Fruit fly (Drosophila melanogaster) whole organism, embryonic: Measurements from ENCODE around the gene CG33654.
A peak's percentile ranks its signal among the peaks of the same experiment; 100 is the strongest.

Experiments
- Adf1 ChIP-seq: fragments of 200-800 bp; sonication (Bioruptor generic); IDR thresholded peaks from 2 replicates; pipeline ENCODE4 v1.3.6; 2022; ENCODE audit warnings: missing biosample characterization, missing genetic modification characterization
- Aef1 ChIP-seq: fragments of 200-800 bp; sonication (Bioruptor generic); IDR thresholded peaks from 3 replicates; pipeline ENCODE4 v1.3.6; 2022; ENCODE audit warnings: missing biosample characterization, missing genetic modification characterization
- Antp ChIP-seq: fragments of 200-800 bp; sonication (Bioruptor generic); optimal IDR thresholded peaks from 3 replicates; lab custom pipeline; 2016; ENCODE audit warnings: missing biosample characterization, missing genetic modification characterization
- Blimp-1 ChIP-seq: fragments of 200-800 bp; sonication (Bioruptor generic); optimal IDR thresholded peaks from 3 replicates; lab custom pipeline; 2018; ENCODE audit warnings: missing biosample characterization, missing genetic modification characterization, mild to moderate bottlenecking, moderate library complexity, missing genetic modification reagents
- BtbVII ChIP-seq: fragments of 200-800 bp; sonication (Bioruptor generic); optimal IDR thresholded peaks from 3 replicates; lab custom pipeline; 2017; ENCODE audit warnings: missing biosample characterization, mild to moderate bottlenecking, missing genetic modification characterization
- CG1024 ChIP-seq: fragments of 200-800 bp; sonication (Bioruptor generic); IDR thresholded peaks from 2 replicates; pipeline ENCODE4 v1.3.6; 2022; ENCODE audit warnings: missing biosample characterization, missing genetic modification characterization
- CG11085 ChIP-seq: fragments of 200-800 bp; sonication (Bioruptor generic); IDR thresholded peaks from 2 replicates; pipeline ENCODE4 v1.3.6; 2022; ENCODE audit warnings: missing biosample characterization, missing genetic modification characterization
- CG11398 ChIP-seq: fragments of 200-800 bp; sonication (Bioruptor generic); optimal IDR thresholded peaks from 2 replicates; lab custom pipeline; 2016; ENCODE audit warnings: missing biosample characterization, missing genetic modification characterization
- CG11560 ChIP-seq: fragments of 200-800 bp; sonication (Bioruptor generic); IDR thresholded peaks from 3 replicates; pipeline ENCODE4 v1.3.6; 2022; ENCODE audit warnings: missing biosample characterization, missing genetic modification characterization
- CG12104 ChIP-seq: fragments of 200-800 bp; sonication (Bioruptor generic); optimal IDR thresholded peaks from 3 replicates; lab custom pipeline; 2016; ENCODE audit warnings: missing biosample characterization, missing genetic modification characterization
- CG12219 ChIP-seq: fragments of 200-800 bp; sonication (Bioruptor generic); optimal IDR thresholded peaks from 3 replicates; lab custom pipeline; 2018; ENCODE audit warnings: missing biosample characterization, mild to moderate bottlenecking, missing genetic modification characterization
- CG13894 ChIP-seq: fragments of 200-800 bp; sonication (Bioruptor generic); optimal IDR thresholded peaks from 3 replicates; lab custom pipeline; 2018; ENCODE audit warnings: missing biosample characterization, mild to moderate bottlenecking, missing genetic modification characterization, moderate library complexity
- CG15011 ChIP-seq: fragments of 200-800 bp; sonication (Bioruptor generic); optimal IDR thresholded peaks from 3 replicates; lab custom pipeline; 2018; ENCODE audit warnings: missing biosample characterization, mild to moderate bottlenecking, missing genetic modification characterization
- CG1792 ChIP-seq: fragments of 200-800 bp; sonication (Bioruptor generic); optimal IDR thresholded peaks from 2 replicates; lab custom pipeline; 2016; ENCODE audit warnings: missing biosample characterization, missing genetic modification characterization
- CG2712 ChIP-seq: fragments of 200-800 bp; optimal IDR thresholded peaks from 3 replicates; lab custom pipeline; 2019; ENCODE audit warnings: missing biosample characterization, mild to moderate bottlenecking, missing genetic modification characterization, moderate library complexity
- CG31388 ChIP-seq: fragments of 200-800 bp; sonication (Bioruptor generic); optimal IDR thresholded peaks from 2 replicates; lab custom pipeline; 2016; ENCODE audit warnings: missing biosample characterization, missing genetic modification characterization
- CG33557 ChIP-seq: fragments of 200-800 bp; sonication (Bioruptor generic); optimal IDR thresholded peaks from 2 replicates; lab custom pipeline; 2019; ENCODE audit warnings: missing biosample characterization, mild to moderate bottlenecking, missing genetic modification characterization, moderate library complexity
- CG3847 ChIP-seq: fragments of 200-800 bp; sonication (Bioruptor generic); IDR thresholded peaks from 2 replicates; pipeline ENCODE4 v1.3.6; 2022; ENCODE audit warnings: missing biosample characterization, missing genetic modification characterization
- CG4707 ChIP-seq: fragments of 200-800 bp; sonication (Bioruptor generic); optimal IDR thresholded peaks from 2 replicates; lab custom pipeline; 2018; ENCODE audit warnings: missing biosample characterization, mild to moderate bottlenecking, missing genetic modification characterization, moderate library complexity
- CG7928 ChIP-seq: fragments of 200-800 bp; sonication (Bioruptor generic); optimal IDR thresholded peaks from 2 replicates; lab custom pipeline; 2017; ENCODE audit warnings: missing biosample characterization, mild to moderate bottlenecking, missing genetic modification characterization
- CG9797 ChIP-seq: fragments of 200-800 bp; sonication (Bioruptor generic); optimal IDR thresholded peaks from 3 replicates; lab custom pipeline; 2018; ENCODE audit warnings: missing biosample characterization, mild to moderate bottlenecking, missing genetic modification characterization
- CG9876 ChIP-seq: fragments of 200-800 bp; sonication (Bioruptor generic); optimal IDR thresholded peaks from 2 replicates; lab custom pipeline; 2016; ENCODE audit warnings: missing biosample characterization, missing genetic modification characterization
- D19B ChIP-seq: fragments of 200-800 bp; sonication (Bioruptor generic); optimal IDR thresholded peaks from 2 replicates; lab custom pipeline; 2017; ENCODE audit warnings: missing biosample characterization, mild to moderate bottlenecking, missing genetic modification characterization
- Doc2 ChIP-seq: fragments of 200-800 bp; sonication (Bioruptor generic); IDR thresholded peaks from 2 replicates; pipeline ENCODE4 v1.3.6; 2022; ENCODE audit warnings: missing biosample characterization, missing genetic modification characterization
- Doc3 ChIP-seq: fragments of 200-800 bp; sonication (Bioruptor generic); IDR thresholded peaks from 3 replicates; pipeline ENCODE4 v1.3.6; 2022; ENCODE audit warnings: missing biosample characterization, missing genetic modification characterization; ENCODE audit not compliant: partially characterized antibody
- Ets97D ChIP-seq: fragments of 200-800 bp; sonication (Bioruptor generic); optimal IDR thresholded peaks from 3 replicates; lab custom pipeline; 2016; ENCODE audit warnings: missing biosample characterization, missing genetic modification characterization
- Fer3 ChIP-seq: fragments of 200-800 bp; sonication (Bioruptor generic); optimal IDR thresholded peaks from 2 replicates; lab custom pipeline; 2018; ENCODE audit warnings: missing biosample characterization, mild to moderate bottlenecking, missing genetic modification characterization, moderate library complexity
- H15 ChIP-seq: fragments of 200-800 bp; sonication (Bioruptor generic); IDR thresholded peaks from 3 replicates; pipeline ENCODE4 v1.3.6; 2022; ENCODE audit warnings: missing biosample characterization, missing genetic modification characterization
- H2.0 ChIP-seq: fragments of 200-800 bp; sonication (Bioruptor generic); IDR thresholded peaks from 2 replicates; pipeline ENCODE4 v1.3.6; 2022; ENCODE audit warnings: missing biosample characterization, missing genetic modification characterization
- MBD-R2 ChIP-seq: fragments of 200-800 bp; sonication (Bioruptor generic); IDR thresholded peaks from 2 replicates; pipeline ENCODE4 v1.3.6; 2022; ENCODE audit warnings: missing biosample characterization, missing genetic modification characterization
- Neu2 ChIP-seq: fragments of 200-800 bp; sonication (Bioruptor generic); optimal IDR thresholded peaks from 3 replicates; lab custom pipeline; 2016; ENCODE audit warnings: missing biosample characterization, missing genetic modification characterization, borderline replicate concordance
- Opbp ChIP-seq: fragments of 200-800 bp; sonication (Bioruptor generic); IDR thresholded peaks from 3 replicates; pipeline ENCODE4 v1.3.6; 2022; ENCODE audit warnings: missing biosample characterization, missing genetic modification characterization; ENCODE audit not compliant: partially characterized antibody
- Optix ChIP-seq: fragments of 200-800 bp; sonication (Bioruptor generic); IDR thresholded peaks from 3 replicates; pipeline ENCODE4 v1.3.6; 2022; ENCODE audit warnings: missing biosample characterization, missing genetic modification characterization
- Sox100B ChIP-seq: fragments of 200-800 bp; sonication (Bioruptor generic); optimal IDR thresholded peaks from 3 replicates; lab custom pipeline; 2018; ENCODE audit warnings: missing biosample characterization, mild to moderate bottlenecking, missing genetic modification characterization
- Taf1 ChIP-seq: fragments of 200-800 bp; sonication (Bioruptor generic); IDR thresholded peaks from 2 replicates; pipeline ENCODE4 v1.3.6; 2022; ENCODE audit warnings: missing biosample characterization, missing genetic modification characterization
- Xbp1 ChIP-seq: fragments of 200-800 bp; sonication (Bioruptor generic); optimal IDR thresholded peaks from 3 replicates; lab custom pipeline; 2016; ENCODE audit warnings: missing biosample characterization, mild to moderate bottlenecking, missing genetic modification characterization
- ab ChIP-seq: fragments of 200-800 bp; sonication (Bioruptor generic); optimal IDR thresholded peaks from 2 replicates; lab custom pipeline; 2016; ENCODE audit warnings: missing biosample characterization, missing genetic modification characterization
- ap ChIP-seq: fragments of 200-800 bp; sonication (Bioruptor generic); IDR thresholded peaks from 2 replicates; pipeline ENCODE4 v1.3.6; 2022; ENCODE audit warnings: missing biosample characterization, missing genetic modification characterization
- bab2 ChIP-seq: fragments of 200-800 bp; sonication (Bioruptor generic); optimal IDR thresholded peaks from 2 replicates; lab custom pipeline; 2016; ENCODE audit warnings: missing biosample characterization, missing genetic modification characterization
- emc ChIP-seq: fragments of 200-800 bp; sonication (Bioruptor generic); optimal IDR thresholded peaks from 2 replicates; lab custom pipeline; 2016; ENCODE audit warnings: missing biosample characterization, missing genetic modification characterization
- ftz-f1 ChIP-seq: fragments of 200-800 bp; sonication (Bioruptor generic); optimal IDR thresholded peaks from 2 replicates; lab custom pipeline; 2016; ENCODE audit warnings: missing biosample characterization, missing genetic modification characterization
- hkb ChIP-seq, 2 experiments: fragments of 200-800 bp in 1 of 2; fragments of >200 bp in 1 of 2; sonication (Bioruptor generic) in 1 of 2; IDR thresholded peaks in 1 of 2; optimal IDR thresholded peaks in 1 of 2; 2 replicates each; pipeline versions ENCODE4 v1.3.6 to Lab custom; 2017 to 2022; ENCODE audit warnings: missing biosample characterization in 1 of 2, missing genetic modification characterization in 1 of 2
- mld ChIP-seq: fragments of 200-800 bp; sonication (Bioruptor generic); IDR thresholded peaks from 3 replicates; pipeline ENCODE4 v1.3.6; 2022; ENCODE audit warnings: missing biosample characterization, missing genetic modification characterization; ENCODE audit not compliant: partially characterized antibody
- odd ChIP-seq: fragments of 200-800 bp; sonication (Bioruptor generic); optimal IDR thresholded peaks from 2 replicates; lab custom pipeline; 2017; ENCODE audit warnings: missing biosample characterization, mild to moderate bottlenecking, missing genetic modification characterization
- otp ChIP-seq: fragments of 200-800 bp; sonication (Bioruptor generic); IDR thresholded peaks from 3 replicates; pipeline ENCODE4, ENCODE4 v1.3.6; 2022; ENCODE audit warnings: missing biosample characterization, missing genetic modification characterization
- ro ChIP-seq: fragments of 200-800 bp; sonication (Bioruptor generic); IDR thresholded peaks from 2 replicates; pipeline ENCODE4 v1.3.6; 2022; ENCODE audit warnings: missing biosample characterization, missing genetic modification characterization
- salm ChIP-seq: fragments of 200-800 bp; sonication (Bioruptor generic); optimal IDR thresholded peaks from 2 replicates; lab custom pipeline; 2018; ENCODE audit warnings: missing biosample characterization, mild to moderate bottlenecking, missing genetic modification characterization
- slp2 ChIP-seq: fragments of 200-800 bp; sonication (Bioruptor generic); optimal IDR thresholded peaks from 2 replicates; lab custom pipeline; 2016; ENCODE audit warnings: missing biosample characterization, missing genetic modification characterization
- tin ChIP-seq: fragments of 200-800 bp; sonication (Bioruptor generic); optimal IDR thresholded peaks from 3 replicates; lab custom pipeline; 2016; ENCODE audit warnings: missing biosample characterization, missing genetic modification characterization
- toy ChIP-seq: fragments of 200-800 bp; sonication (Bioruptor generic); IDR thresholded peaks from 2 replicates; pipeline ENCODE4 v1.3.6; 2022; ENCODE audit warnings: missing biosample characterization, missing genetic modification characterization
- trh ChIP-seq: fragments of 200-800 bp; sonication (Bioruptor generic); optimal IDR thresholded peaks from 2 replicates; lab custom pipeline; 2016; ENCODE audit warnings: missing biosample characterization, missing genetic modification characterization
- wor ChIP-seq: fragments of 200-800 bp; sonication (Bioruptor generic); IDR thresholded peaks from 2 replicates; pipeline ENCODE4 v1.3.6; 2022; ENCODE audit warnings: missing biosample characterization, missing genetic modification characterization

CG33654 gene

dm6 chr3R:9630633-9631095 lies 47.6 kb upstream of the CG33654 start, which contains the start of gene Calr (continued):
- TF ChIP-seq Antp (GFP tag; lab: Kevin White, UChicago) = no peak
- peak; percentile 53 for TF ChIP-seq ab
- peak; percentile 53 for TF ChIP-seq CG2712 (tag; lab: Kevin White, UChicago)
- no peak for TF ChIP-seq Adf1 (GFP tag; lab: Robert Waterston, UW)
- TF ChIP-seq ro (GFP tag; lab: Robert Waterston, UW) = no peak
- no peak for TF ChIP-seq trh (GFP tag; lab: Kevin White, UChicago)
- no peak for TF ChIP-seq Aef1
- no peak for TF ChIP-seq Doc3 (GFP tag; lab: Robert Waterston, UW)
- no peak for TF ChIP-seq CG3847
- TF ChIP-seq CG1792 (GFP tag; lab: Kevin White, UChicago) = peak; percentile 7
- no peak for TF ChIP-seq otp (GFP tag; lab: Robert Waterston, UW)
- TF ChIP-seq Sox100B (GFP tag; lab: Kevin White, UChicago) = no peak
- TF ChIP-seq CG33557 (GFP tag; lab: Kevin White, UChicago) = peak; percentile 22
- TF ChIP-seq Xbp1 = peak; percentile 100
- peak; percentile 12 for TF ChIP-seq Fer3 (tag; lab: Kevin White, UChicago)
- TF ChIP-seq CG11398 (GFP tag; lab: Kevin White, UChicago) = no peak
- TF ChIP-seq tin (GFP tag; lab: Kevin White, UChicago) = peak; percentile 21
- TF ChIP-seq CG7928 (GFP tag; lab: Kevin White, UChicago) = peak; percentile 47
- no peak for TF ChIP-seq H2.0 (GFP tag; lab: Robert Waterston, UW)
- no peak for TF ChIP-seq Doc2 (GFP tag; lab: Robert Waterston, UW)
- no peak for TF ChIP-seq bab2 (GFP tag; lab: Kevin White, UChicago)
- TF ChIP-seq D19B (GFP tag; lab: Kevin White, UChicago) = no peak
- TF ChIP-seq CG11560 (tag; lab: Robert Waterston, UW) = no peak
- TF ChIP-seq ftz-f1 = peak; percentile 44
- TF ChIP-seq salm (tag; lab: Kevin White, UChicago) = peak; percentile 52
- no peak for TF ChIP-seq CG31388 (GFP tag; lab: Kevin White, UChicago)
- TF ChIP-seq ap (GFP tag; lab: Robert Waterston, UW) = no peak
- TF ChIP-seq Optix (GFP tag; lab: Robert Waterston, UW) = no peak
- no peak for TF ChIP-seq hkb (optimal IDR thresholded peaks at IDR 0.05; lab: Kevin White, UChicago)
- no peak for TF ChIP-seq hkb (GFP tag; IDR thresholded peaks at IDR 0.05; lab: Robert Waterston, UW)
- no peak for TF ChIP-seq CG12104
- peak; percentile 92 for TF ChIP-seq Ets97D (GFP tag; lab: Kevin White, UChicago)
- TF ChIP-seq Neu2 (GFP tag; lab: Kevin White, UChicago) = peak; percentile 100
- TF ChIP-seq emc (GFP tag; lab: Kevin White, UChicago) = no peak
- TF ChIP-seq CG1024 = no peak
- peak; percentile 71 for TF ChIP-seq BtbVII
- TF ChIP-seq CG9876 (GFP tag; lab: Kevin White, UChicago) = no peak
- no peak for TF ChIP-seq slp2
- TF ChIP-seq Blimp-1 (GFP tag; lab: Kevin White, UChicago) = no peak
- TF ChIP-seq CG13894 = peak; percentile 55
- no peak for TF ChIP-seq CG15011
- TF ChIP-seq odd (GFP tag; lab: Kevin White, UChicago) = peak; percentile 64
- TF ChIP-seq toy (GFP tag; lab: Robert Waterston, UW) = no peak
- TF ChIP-seq MBD-R2 (GFP tag; lab: Robert Waterston, UW) = no peak
- peak; percentile 39 for TF ChIP-seq CG12219 (GFP tag; lab: Kevin White, UChicago)
- no peak for TF ChIP-seq Opbp (GFP tag; lab: Robert Waterston, UW)
- TF ChIP-seq mld (GFP tag; lab: Robert Waterston, UW) = no peak
- TF ChIP-seq CG11085 (GFP tag; lab: Robert Waterston, UW) = no peak
- peak; percentile 27 for TF ChIP-seq CG4707 (GFP tag; lab: Kevin White, UChicago)
- no peak for TF ChIP-seq Taf1 (GFP tag; lab: Robert Waterston, UW)
- no peak for TF ChIP-seq H15 (GFP tag; lab: Robert Waterston, UW)
- TF ChIP-seq wor (GFP tag; lab: Robert Waterston, UW) = no peak
- peak; percentile 90 for TF ChIP-seq CG9797 (GFP tag; lab: Kevin White, UChicago)
